Fruit fly (Drosophila melanogaster) whole organism: ENCODE results near the gene Trmt112.

ENCODE experiments used
- CG8478 ChIP-seq: fragments of >200 bp; optimal IDR thresholded peaks from 2 replicates; lab custom pipeline; 2018; ENCODE audit warnings: inconsistent platforms
- Dll ChIP-seq: fragments of >200 bp; optimal IDR thresholded peaks from 2 replicates; lab custom pipeline; 2017
- EcR ChIP-seq, 2 experiments: fragments of >200 bp; optimal IDR thresholded peaks; 2 replicates each; lab custom pipeline; 2017; ENCODE audit warnings: missing biosample characterization in 2 of 2, missing genetic modification characterization in 2 of 2, missing genetic modification reagents in 2 of 2
- pan ChIP-seq: fragments of >200 bp; optimal IDR thresholded peaks from 2 replicates; lab custom pipeline; 2017
- psq ChIP-seq: fragments of >200 bp; optimal IDR thresholded peaks from 2 replicates; lab custom pipeline; 2017
- usp ChIP-seq: fragments of >200 bp; optimal IDR thresholded peaks from 2 replicates; lab custom pipeline; 2017; ENCODE audit warnings: missing biosample characterization, missing genetic modification characterization, mixed read lengths

The Trmt112 gene

dm6 chr3L:21175531-21176271, 40.9 kb downstream of the Trmt112 start:
- TF ChIP-seq Dll (lab: Kevin White, UChicago) (no peak), CG8478 (lab: Kevin White, UChicago) (no peak), usp (GFP tag; lab: Kevin White, UChicago) (no peak), pan (lab: Kevin White, UChicago) (no peak), psq (lab: Kevin White, UChicago) (no peak), EcR (GFP tag; optimal IDR thresholded peaks at IDR 0.05; lab: Kevin White, UChicago) (no peak)

dm6 chr3L:21174962-21175361, 41.7 kb downstream of the Trmt112 start:
- TF ChIP-seq EcR (GFP tag; optimal IDR thresholded peaks at IDR 0.05; lab: Kevin White, UChicago) (no peak), psq (lab: Kevin White, UChicago) (no peak)

dm6 chr3L:21172527-21173253, 43.9 kb downstream of the Trmt112 start, which contains the start of the genes chb and AsnS:
Gene chb, plus strand, starts transcription at chr3L:21172853.
Gene AsnS, plus strand, starts transcription at chr3L:21173118.
- TF ChIP-seq EcR (GFP tag; optimal IDR thresholded peaks at IDR 0.05; lab: Kevin White, UChicago): peak in 1 of 2 experiments; percentile 6
- no peak for TF ChIP-seq CG8478 (lab: Kevin White, UChicago)

- TF ChIP-seq Dll (lab: Kevin White, UChicago) (no peak), usp (GFP tag; lab: Kevin White, UChicago) (no peak), psq (lab: Kevin White, UChicago) (no peak), EcR (GFP tag; optimal IDR thresholded peaks at IDR 0.05; lab: Kevin White, UChicago) (no peak), pan (lab: Kevin White, UChicago) (no peak), CG8478 (lab: Kevin White, UChicago) (no peak)
These were observed 44.7 kb downstream of the Trmt112 start, which contains the start of gene Ac78C for dm6 chr3L:21171905-21172304. Gene Ac78C, minus strand, starts transcription at chr3L:21171930.
